Fruit fly (Drosophila melanogaster) whole organism, prepupa: Measurements from ENCODE around the gene CG2865.

Source experiments
- Blimp-1 ChIP-seq: fragments of 200-800 bp; sonication (Bioruptor generic); optimal IDR thresholded peaks from 3 replicates; lab custom pipeline; 2017; ENCODE audit warnings: missing biosample characterization, missing genetic modification characterization, mild to moderate bottlenecking, moderate library complexity, missing genetic modification reagents
- CG11294 ChIP-seq: fragments of 200-800 bp; sonication (Bioruptor generic); IDR thresholded peaks from 2 replicates; pipeline ENCODE4 v1.3.6; 2022; ENCODE audit warnings: missing biosample characterization, missing genetic modification characterization
- CG11762 ChIP-seq: fragments of 200-800 bp; sonication (Bioruptor generic); optimal IDR thresholded peaks from 3 replicates; lab custom pipeline; 2016; ENCODE audit warnings: missing biosample characterization, missing genetic modification characterization; ENCODE audit not compliant: insufficient read depth
- CG11902 ChIP-seq: fragments of 200-800 bp; sonication (Bioruptor generic); optimal IDR thresholded peaks from 3 replicates; lab custom pipeline; 2016; ENCODE audit warnings: missing biosample characterization, missing genetic modification characterization
- CG1621 ChIP-seq: fragments of 200-800 bp; sonication (Bioruptor generic); optimal IDR thresholded peaks from 3 replicates; lab custom pipeline; 2018; ENCODE audit warnings: missing biosample characterization, mild to moderate bottlenecking, missing genetic modification characterization
- CG3032 ChIP-seq: fragments of 200-800 bp; optimal IDR thresholded peaks from 2 replicates; lab custom pipeline; 2019; ENCODE audit warnings: missing biosample characterization, mild to moderate bottlenecking, missing genetic modification characterization, moderate library complexity
- CG31627 ChIP-seq: fragments of 200-800 bp; sonication (Bioruptor generic); optimal IDR thresholded peaks from 3 replicates; lab custom pipeline; 2016; ENCODE audit warnings: missing biosample characterization, missing genetic modification characterization
- CG32006 ChIP-seq: fragments of 200-800 bp; sonication (Bioruptor generic); optimal IDR thresholded peaks from 3 replicates; lab custom pipeline; 2017; ENCODE audit warnings: missing biosample characterization, mild to moderate bottlenecking, missing genetic modification characterization
- CG34406 ChIP-seq: fragments of 200-800 bp; sonication (Bioruptor generic); optimal IDR thresholded peaks from 3 replicates; lab custom pipeline; 2016; ENCODE audit warnings: missing biosample characterization, missing genetic modification characterization
- CG3919 ChIP-seq: fragments of 200-800 bp; sonication (Bioruptor generic); optimal IDR thresholded peaks from 3 replicates; lab custom pipeline; 2016; ENCODE audit warnings: missing biosample characterization, missing genetic modification characterization
- CG4318 ChIP-seq: fragments of 200-800 bp; sonication (Bioruptor generic); optimal IDR thresholded peaks from 3 replicates; lab custom pipeline; 2017; ENCODE audit warnings: missing biosample characterization, mild to moderate bottlenecking, missing genetic modification characterization
- CG6276 ChIP-seq: fragments of 200-800 bp; sonication (Bioruptor generic); optimal IDR thresholded peaks from 2 replicates; lab custom pipeline; 2017; ENCODE audit warnings: missing biosample characterization, mild to moderate bottlenecking, missing genetic modification characterization
- CG6808 ChIP-seq: fragments of 200-800 bp; sonication (Bioruptor generic); optimal IDR thresholded peaks from 3 replicates; lab custom pipeline; 2017; ENCODE audit warnings: missing biosample characterization, missing genetic modification characterization, mild to moderate bottlenecking, moderate library complexity, missing genetic modification reagents
- CG7368 ChIP-seq: fragments of 200-800 bp; sonication (Bioruptor generic); optimal IDR thresholded peaks from 3 replicates; lab custom pipeline; 2016; ENCODE audit warnings: missing biosample characterization, missing genetic modification characterization
- CG8119 ChIP-seq: fragments of 200-800 bp; sonication (Bioruptor generic); IDR thresholded peaks from 3 replicates; pipeline ENCODE4 v1.3.6; 2022; ENCODE audit warnings: missing biosample characterization, missing genetic modification characterization
- CG9139 ChIP-seq: fragments of 200-800 bp; sonication (Bioruptor generic); optimal IDR thresholded peaks from 3 replicates; lab custom pipeline; 2017; ENCODE audit warnings: missing biosample characterization, mild to moderate bottlenecking, missing genetic modification characterization
- Eip75B ChIP-seq: fragments of 200-800 bp; sonication (Bioruptor generic); optimal IDR thresholded peaks from 3 replicates; lab custom pipeline; 2016; ENCODE audit warnings: missing biosample characterization, missing genetic modification characterization
- Eip78C ChIP-seq: fragments of 200-800 bp; sonication (Bioruptor generic); peaks from one replicate; lab custom pipeline; 2016; ENCODE audit warnings: missing biosample characterization, missing genetic modification characterization
- Eip93F ChIP-seq: fragments of 200-800 bp; sonication (Bioruptor generic); optimal IDR thresholded peaks from 2 replicates; lab custom pipeline; 2016; ENCODE audit warnings: missing biosample characterization, mild to moderate bottlenecking, missing genetic modification characterization
- Ets21C ChIP-seq: fragments of 200-800 bp; sonication (Bioruptor generic); optimal IDR thresholded peaks from 3 replicates; lab custom pipeline; 2016; ENCODE audit warnings: missing biosample characterization, missing genetic modification characterization
- Ets96B ChIP-seq: fragments of 200-800 bp; optimal IDR thresholded peaks from 2 replicates; lab custom pipeline; 2019; ENCODE audit warnings: missing biosample characterization, mild to moderate bottlenecking, missing genetic modification characterization, moderate library complexity
- Gug ChIP-seq: fragments of 200-800 bp; sonication (Bioruptor generic); IDR thresholded peaks from 2 replicates; pipeline ENCODE4 v1.3.6; 2022; ENCODE audit warnings: missing biosample characterization, missing genetic modification characterization
- Hr4 ChIP-seq: fragments of 200-800 bp; sonication (Bioruptor generic); optimal IDR thresholded peaks from 3 replicates; lab custom pipeline; 2016; ENCODE audit warnings: missing biosample characterization, missing genetic modification characterization
- Lpt ChIP-seq: fragments of 200-800 bp; sonication (Bioruptor generic); optimal IDR thresholded peaks from 3 replicates; lab custom pipeline; 2016; ENCODE audit warnings: missing biosample characterization, missing genetic modification characterization
- OdsH ChIP-seq: fragments of 200-800 bp; sonication (Bioruptor generic); optimal IDR thresholded peaks from 3 replicates; lab custom pipeline; 2016; ENCODE audit warnings: missing biosample characterization, missing genetic modification characterization
- Sox102F ChIP-seq: fragments of 200-800 bp; sonication (Bioruptor generic); optimal IDR thresholded peaks from 2 replicates; lab custom pipeline; 2016; ENCODE audit warnings: missing biosample characterization, mild to moderate bottlenecking, missing genetic modification characterization
- Sox15 ChIP-seq: fragments of 200-800 bp; sonication (Bioruptor generic); optimal IDR thresholded peaks from 3 replicates; lab custom pipeline; 2016; ENCODE audit warnings: missing biosample characterization, missing genetic modification characterization
- cyc ChIP-seq: fragments of 200-800 bp; sonication (Bioruptor generic); optimal IDR thresholded peaks from 3 replicates; lab custom pipeline; 2016; ENCODE audit warnings: missing biosample characterization, missing genetic modification characterization
- dac ChIP-seq: fragments of 200-800 bp; sonication (Bioruptor generic); optimal IDR thresholded peaks from 2 replicates; lab custom pipeline; 2017; ENCODE audit warnings: missing biosample characterization, mild to moderate bottlenecking, missing genetic modification characterization
- dsx ChIP-seq: fragments of 200-800 bp; optimal IDR thresholded peaks from 3 replicates; lab custom pipeline; 2019; ENCODE audit warnings: missing biosample characterization, mild to moderate bottlenecking, missing genetic modification characterization, moderate library complexity; ENCODE audit not compliant: poor library complexity, severe bottlenecking
- fd59A ChIP-seq: fragments of 200-800 bp; sonication (Bioruptor generic); optimal IDR thresholded peaks from 2 replicates; lab custom pipeline; 2017; ENCODE audit warnings: missing biosample characterization, mild to moderate bottlenecking, missing genetic modification characterization, missing genetic modification reagents
- net ChIP-seq: fragments of 200-800 bp; sonication (Bioruptor generic); optimal IDR thresholded peaks from 3 replicates; lab custom pipeline; 2016; ENCODE audit warnings: missing biosample characterization, missing genetic modification characterization
- pdm3 ChIP-seq: fragments of 200-800 bp; sonication (Bioruptor generic); optimal IDR thresholded peaks from 3 replicates; lab custom pipeline; 2016; ENCODE audit warnings: missing biosample characterization, missing genetic modification characterization
- salr ChIP-seq, 2 experiments: fragments of 200-800 bp; sonication (Bioruptor generic); optimal IDR thresholded peaks; 3 replicates each; lab custom pipeline; 2016 to 2018; ENCODE audit warnings: missing biosample characterization in 2 of 2, missing genetic modification characterization in 2 of 2, mild to moderate bottlenecking in 1 of 2
- spab ChIP-seq: fragments of 200-800 bp; sonication (Bioruptor generic); optimal IDR thresholded peaks from 2 replicates; lab custom pipeline; 2017; ENCODE audit warnings: missing biosample characterization, mild to moderate bottlenecking, missing genetic modification characterization, missing genetic modification reagents
- ss ChIP-seq, 2 experiments: fragments of 200-800 bp; sonication (Bioruptor generic); optimal IDR thresholded peaks; 2 replicates in 1 of 2; 3 replicates in 1 of 2; lab custom pipeline; 2017 to 2018; ENCODE audit warnings: mild to moderate bottlenecking in 2 of 2, missing biosample characterization in 2 of 2, missing genetic modification characterization in 2 of 2, moderate library complexity in 1 of 2
- topi ChIP-seq: fragments of 200-800 bp; sonication (Bioruptor generic); optimal IDR thresholded peaks from 3 replicates; lab custom pipeline; 2016; ENCODE audit warnings: missing biosample characterization, missing genetic modification characterization

Gene CG2865

dm6 chrX:2249763-2250162 lies 43.4 kb downstream of the CG2865 start, which contains the start of gene crn:
TSS of gene crn (minus strand) at chrX:2249983.
- no peak for TF ChIP-seq CG1621 (tag; lab: Kevin White, UChicago)
- TF ChIP-seq pdm3, result no peak
- TF ChIP-seq cyc, result no peak
- TF ChIP-seq Hr4 (GFP tag; lab: Kevin White, UChicago), result no peak
- TF ChIP-seq CG34406 (GFP tag; lab: Kevin White, UChicago), result no peak
- TF ChIP-seq CG11902, result no peak
- TF ChIP-seq fd59A, result no peak
- no peak for TF ChIP-seq Gug (GFP tag; lab: Robert Waterston, UW)
- no peak for TF ChIP-seq Ets96B (tag; lab: Kevin White, UChicago)

- TF ChIP-seq spab (GFP tag; lab: Kevin White, UChicago), result no peak
- no peak for TF ChIP-seq Sox15 (GFP tag; lab: Kevin White, UChicago)
- TF ChIP-seq Eip75B, result no peak
- no peak for TF ChIP-seq OdsH
- no peak for TF ChIP-seq CG32006 (GFP tag; lab: Kevin White, UChicago)
- TF ChIP-seq dsx, result no peak
- no peak for TF ChIP-seq dac (GFP tag; lab: Kevin White, UChicago)
- no peak for TF ChIP-seq CG11294 (GFP tag; lab: Robert Waterston, UW)
- no peak for TF ChIP-seq CG11902
- TF ChIP-seq topi (GFP tag; lab: Kevin White, UChicago), result no peak
- TF ChIP-seq Lpt, result no peak
- no peak for TF ChIP-seq CG11762 (GFP tag; lab: Kevin White, UChicago)
These were observed 47.3 kb downstream of the CG2865 start, which contains the start of gene Or2a for dm6 chrX:2245931-2246330. TSS of gene Or2a (plus strand) at chrX:2246231.

dm6 chrX:2244753-2245152 lies 48.5 kb downstream of the CG2865 start:
- TF ChIP-seq Ets21C (no peak), CG8119 (GFP tag; lab: Robert Waterston, UW) (no peak), CG7368 (GFP tag; lab: Kevin White, UChicago) (no peak), CG6808 (no peak), salr (GFP tag; optimal IDR thresholded peaks at IDR 0.05; lab: Kevin White, UChicago) (no peak), CG4318 (GFP tag; lab: Kevin White, UChicago) (no peak), Blimp-1 (no peak)

dm6 chrX:2242897-2243296 lies 50.3 kb downstream of the CG2865 start:
- TF ChIP-seq topi (GFP tag; lab: Kevin White, UChicago) (no peak), CG1621 (tag; lab: Kevin White, UChicago) (no peak), ss (GFP tag; optimal IDR thresholded peaks at IDR 0.05; lab: Kevin White, UChicago) (no peak), CG31627 (GFP tag; lab: Kevin White, UChicago) (no peak), salr (GFP tag; optimal IDR thresholded peaks at IDR 0.05; lab: Kevin White, UChicago) (no peak), Eip93F (GFP tag; lab: Kevin White, UChicago) (no peak), CG6276 (GFP tag; lab: Kevin White, UChicago) (no peak), CG9139 (no peak), CG3919 (GFP tag; lab: Kevin White, UChicago) (no peak), Eip75B (no peak), CG11762 (GFP tag; lab: Kevin White, UChicago) (no peak), Ets96B (tag; lab: Kevin White, UChicago) (no peak), Eip78C (GFP tag; lab: Kevin White, UChicago) (no peak), Sox102F (GFP tag; lab: Kevin White, UChicago) (no peak), OdsH (no peak), pdm3 (no peak), CG4318 (GFP tag; lab: Kevin White, UChicago) (no peak), CG3032 (tag; lab: Kevin White, UChicago) (no peak), net (GFP tag; lab: Kevin White, UChicago) (no peak)
